Worm (Caenorhabditis elegans): ENCODE results near the gene fbxb-51.

Gene fbxb-51

DNA sequence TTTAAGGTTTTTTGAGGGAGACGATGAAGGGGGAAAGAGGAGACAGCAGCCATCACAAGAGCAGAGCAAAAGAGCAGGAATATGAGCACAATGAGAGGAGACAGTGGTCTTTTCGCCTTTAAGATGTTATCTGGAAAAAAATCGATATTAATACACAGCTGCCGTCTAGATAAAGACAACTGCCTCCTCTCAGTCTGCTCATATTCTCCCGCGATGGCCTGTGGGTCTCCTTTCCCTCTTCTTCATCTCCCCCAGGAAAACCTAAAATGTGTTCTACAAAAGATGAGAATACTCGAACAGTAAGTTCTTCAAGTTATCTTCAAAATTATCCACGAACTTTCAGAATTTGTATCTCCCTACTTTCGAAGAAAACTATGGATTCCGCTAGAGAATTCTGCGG lies at the start of gene fbxb-51, which contains the start of gene fbxb-52:
fbxb-51 (plus strand) TSS at position 212 of the 400 bp plus-strand sequence.
fbxb-52 (minus strand) TSS at position 101 of the 400 bp plus-strand sequence.
- TF ChIP-seq nhr-76 (tag; optimal IDR thresholded peaks at IDR 0.05) (no peak), snu-23 (GFP tag; optimal IDR thresholded peaks at IDR 0.05) (no peak), lir-3 (tag; optimal IDR thresholded peaks at IDR 0.05; ENCODE audit: poor library complexity) (no peak), nhr-11 (tag; optimal IDR thresholded peaks at IDR 0.05) (no peak), pqm-1 (tag; optimal IDR thresholded peaks at IDR 0.05) (no peak)

DNA sequence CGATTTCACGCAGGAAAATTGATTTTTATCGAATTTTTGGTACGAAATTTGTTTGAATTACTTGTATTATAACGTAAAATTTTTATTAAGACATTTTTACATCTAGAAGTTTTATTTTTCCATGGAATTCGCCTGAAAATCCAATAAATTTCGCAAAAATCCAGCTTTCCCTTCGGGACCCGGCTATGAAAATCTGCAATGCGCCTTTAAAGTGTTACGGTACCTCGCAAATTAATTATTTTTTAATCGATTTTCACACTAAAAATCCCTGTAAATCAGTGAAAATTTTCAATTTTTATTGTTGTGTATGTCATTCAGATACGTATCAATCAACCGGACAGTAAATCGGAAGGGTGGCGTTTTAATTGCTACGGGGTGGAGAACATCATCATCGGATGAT lies 49.6 kb upstream of the fbxb-51 start:
- no peak for TF ChIP-seq pqm-1 (tag; optimal IDR thresholded peaks at IDR 0.05)
- no peak for TF ChIP-seq fkh-10 (GFP tag; optimal IDR thresholded peaks at IDR 0.05)
- no peak for TF ChIP-seq C04F5.9 (tag; optimal IDR thresholded peaks at IDR 0.05)
- TF ChIP-seq nhr-20 (tag; optimal IDR thresholded peaks at IDR 0.05), result no peak
- no peak for TF ChIP-seq lin-13 (GFP tag; optimal IDR thresholded peaks at IDR 0.05)
- TF ChIP-seq hpl-2 (GFP tag; optimal IDR thresholded peaks at IDR 0.05), result no peak
- no peak for TF ChIP-seq ceh-63 (GFP tag; optimal IDR thresholded peaks at IDR 0.05)
- TF ChIP-seq blmp-1 (tag; optimal IDR thresholded peaks at IDR 0.05), result peak; percentile 11
- no peak for TF ChIP-seq nhr-90 (tag; optimal IDR thresholded peaks at IDR 0.05; ENCODE audit: poor library complexity)

DNA sequence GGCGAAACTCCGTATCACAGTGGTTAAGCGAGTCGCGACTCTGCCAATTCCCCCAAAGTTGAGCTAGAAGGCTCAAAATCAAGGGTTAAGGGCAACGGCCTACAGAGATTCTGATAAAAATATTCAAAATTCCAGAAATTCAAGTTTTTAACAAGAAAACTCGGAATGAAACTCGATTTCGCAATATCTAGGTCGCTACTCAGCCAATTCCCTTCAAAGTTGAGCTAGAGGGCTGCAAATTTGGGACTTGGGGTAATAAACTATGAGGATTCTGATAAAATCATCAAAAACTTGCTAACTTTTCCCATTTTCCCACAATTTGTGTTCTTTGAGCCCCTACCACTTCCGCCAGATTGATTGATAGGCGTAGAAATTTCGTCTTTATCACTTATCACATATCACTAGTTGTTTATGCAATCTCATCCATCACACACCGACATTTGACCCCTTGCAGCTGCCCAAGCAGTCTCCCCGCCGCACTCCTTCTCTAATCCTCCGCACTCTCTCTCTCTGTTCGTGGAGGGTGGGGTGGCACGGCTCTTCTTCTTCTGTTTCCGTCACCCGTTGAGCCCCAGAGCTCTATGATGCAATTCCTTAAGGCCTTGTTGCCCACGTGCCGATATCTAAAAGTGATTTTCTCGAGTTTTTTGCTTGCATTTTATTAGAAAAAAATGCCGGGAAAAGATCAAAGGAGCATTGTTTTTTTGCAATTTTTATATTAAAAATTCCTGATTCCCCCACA lies 48.7 kb upstream of the fbxb-51 start:
- peak; percentile 23 for TF ChIP-seq dsc-1 (tag; optimal IDR thresholded peaks at IDR 0.05)
- TF ChIP-seq nhr-77 (tag; optimal IDR thresholded peaks at IDR 0.05), result no peak
- TF ChIP-seq pqm-1 (tag; optimal IDR thresholded peaks at IDR 0.05), result no peak
- TF ChIP-seq snu-23 (GFP tag; optimal IDR thresholded peaks at IDR 0.05), result peak; percentile 58
- peak; percentile 81 for TF ChIP-seq nhr-71 (tag; optimal IDR thresholded peaks at IDR 0.05)
- no peak for TF ChIP-seq C04F5.9 (tag; optimal IDR thresholded peaks at IDR 0.05)
- peak; percentile 31 to 33 for TF ChIP-seq efl-1 (optimal IDR thresholded peaks at IDR 0.05)
- peak in 1 of 2 experiments; percentile 27 for TF ChIP-seq efl-1 (GFP tag; optimal IDR thresholded peaks at IDR 0.05 in 1 of 2)
- TF ChIP-seq efl-3 (GFP tag; optimal IDR thresholded peaks at IDR 0.05), result no peak
- TF ChIP-seq fkh-4 (tag; optimal IDR thresholded peaks at IDR 0.05; ENCODE audit: borderline replicate concordance), result no peak
- TF ChIP-seq alr-1 (tag; optimal IDR thresholded peaks at IDR 0.05; ENCODE audit: borderline replicate concordance), result no peak
- TF ChIP-seq swsn-7 (tag; optimal IDR thresholded peaks at IDR 0.05), result peak; percentile 38
- TF ChIP-seq sptf-1 (tag; optimal IDR thresholded peaks at IDR 0.05), result no peak
- no peak for TF ChIP-seq isw-1 (GFP tag; IDR thresholded peaks at IDR 0.05)
- TF ChIP-seq aha-1 (tag; optimal IDR thresholded peaks at IDR 0.05), result no peak
- no peak for TF ChIP-seq nhr-76 (tag; optimal IDR thresholded peaks at IDR 0.05)
- TF ChIP-seq snpc-4 (tag; optimal IDR thresholded peaks at IDR 0.05), result no peak
- TF ChIP-seq C16A3.4 (tag; optimal IDR thresholded peaks at IDR 0.05), result peak; percentile 17
- no peak for TF ChIP-seq elt-2 (tag; optimal IDR thresholded peaks at IDR 0.05)
- TF ChIP-seq sox-4 (tag; optimal IDR thresholded peaks at IDR 0.05), result no peak
- TF ChIP-seq lsy-2 (tag; optimal IDR thresholded peaks at IDR 0.05), result peak; percentile 44 to 46
- no peak for TF ChIP-seq F16B12.6 (tag; optimal IDR thresholded peaks at IDR 0.05)
- TF ChIP-seq nhr-11 (tag; optimal IDR thresholded peaks at IDR 0.05), result no peak
- no peak for TF ChIP-seq unc-62 (GFP tag; optimal IDR thresholded peaks at IDR 0.05)
- no peak for TF ChIP-seq hlh-4 (tag; optimal IDR thresholded peaks at IDR 0.05)
- no peak for TF ChIP-seq blmp-1 (tag; optimal IDR thresholded peaks at IDR 0.05)
- TF ChIP-seq Y116A8C.19 (tag; optimal IDR thresholded peaks at IDR 0.05; ENCODE audit: borderline replicate concordance), result no peak
- no peak for TF ChIP-seq mef-2 (tag; optimal IDR thresholded peaks at IDR 0.05)
- TF ChIP-seq skn-1 (tag; optimal IDR thresholded peaks at IDR 0.05), result no peak
- TF ChIP-seq ama-1 (optimal IDR thresholded peaks at IDR 0.05), result no peak
- no peak for TF ChIP-seq nhr-28 (tag; optimal IDR thresholded peaks at IDR 0.05)
- TF ChIP-seq unc-98 (GFP tag; IDR thresholded peaks at IDR 0.05), result 0 out of 2 replicates have a peak, but pooled peaks have one; percentile 28
- TF ChIP-seq mdl-1 (tag; optimal IDR thresholded peaks at IDR 0.05), result peak in 1 of 2 experiments; percentile 61
- TF ChIP-seq jun-1 (tag; optimal IDR thresholded peaks at IDR 0.05), result no peak
- peak; percentile 71 for TF ChIP-seq pag-3 (tag; optimal IDR thresholded peaks at IDR 0.05; ENCODE audit: borderline replicate concordance, insufficient read depth)
- TF ChIP-seq lin-35 (GFP tag; optimal IDR thresholded peaks at IDR 0.05), result peak in 1 of 2 experiments; percentile 8
- TF ChIP-seq ceh-82 (tag; optimal IDR thresholded peaks at IDR 0.05), result peak in 1 of 3 experiments; percentile 32
- TF ChIP-seq ceh-8 (GFP tag; optimal IDR thresholded peaks at IDR 0.05), result no peak
- no peak for TF ChIP-seq sup-37 (GFP tag; optimal IDR thresholded peaks at IDR 0.05)
- TF ChIP-seq dpl-1 (GFP tag; optimal IDR thresholded peaks at IDR 0.05), result peak in 2 of 3 experiments; percentile 1 to 25

Measured in whole organism, L1 larva.